Fruit fly (Drosophila melanogaster): ENCODE measurements around the gene CG6324.

The CG6324 gene

dm6 chrX:15449490-15450326, 26.2 kb upstream of the CG6324 start, which contains the start of the genes Scamp and Ahcy (continued):
- no peak for TF ChIP-seq Usf (GFP tag; optimal IDR thresholded peaks at IDR 0.05)
- no peak for TF ChIP-seq en (GFP tag; optimal IDR thresholded peaks at IDR 0.05)
- peak; percentile 22 for TF ChIP-seq CG13775 (GFP tag; optimal IDR thresholded peaks at IDR 0.05)
- peak; percentile 55 for TF ChIP-seq CG12659 (GFP tag; optimal IDR thresholded peaks at IDR 0.05)
- TF ChIP-seq tio (GFP tag; optimal IDR thresholded peaks at IDR 0.05): no peak
- peak; percentile 56 for TF ChIP-seq CG4617 (GFP tag; optimal IDR thresholded peaks at IDR 0.05; ENCODE audit: borderline replicate concordance)
- no peak for TF ChIP-seq tna (GFP tag; IDR thresholded peaks at IDR 0.05; ENCODE audit: partially characterized antibody)
- no peak for TF ChIP-seq ken (GFP tag; IDR thresholded peaks at IDR 0.05)
- TF ChIP-seq CG13624 (GFP tag; optimal IDR thresholded peaks at IDR 0.05): no peak
- no peak for TF ChIP-seq CG3726 (GFP tag; IDR thresholded peaks at IDR 0.05)
- TF ChIP-seq jigr1 (GFP tag; IDR thresholded peaks at IDR 0.05): no peak
- TF ChIP-seq bowl (GFP tag; IDR thresholded peaks at IDR 0.05): no peak
- no peak; the same call in 1 of the 2 replicates for TF ChIP-seq CG9932 (GFP tag; IDR thresholded peaks at IDR 0.05)
- no peak for TF ChIP-seq pum (GFP tag; optimal IDR thresholded peaks at IDR 0.05)
- no peak for TF ChIP-seq hth (optimal IDR thresholded peaks at IDR 0.05)
- TF ChIP-seq CG1832 (GFP tag; optimal IDR thresholded peaks at IDR 0.05): no peak
- TF ChIP-seq gcm (GFP tag; optimal IDR thresholded peaks at IDR 0.05): no peak
- no peak for TF ChIP-seq schlank (tag; optimal IDR thresholded peaks at IDR 0.05)
- peak; percentile 44; the same call in 1 of the 2 replicates for TF ChIP-seq inv (GFP tag; IDR thresholded peaks at IDR 0.05; ENCODE audit: partially characterized antibody)
- TF ChIP-seq fd102C (GFP tag; optimal IDR thresholded peaks at IDR 0.05): no peak
- peak; percentile 53; the same call in 2 of the 3 replicates for TF ChIP-seq CG14860 (GFP tag; IDR thresholded peaks at IDR 0.05; ENCODE audit: partially characterized antibody)
- TF ChIP-seq CG10366 (GFP tag; IDR thresholded peaks at IDR 0.05): no peak
- no peak for TF ChIP-seq ash1 (GFP tag; optimal IDR thresholded peaks at IDR 0.05)
- TF ChIP-seq sisA (GFP tag; IDR thresholded peaks at IDR 0.05): no peak
- no peak for TF ChIP-seq Dad (GFP tag; optimal IDR thresholded peaks at IDR 0.05)
- TF ChIP-seq crc (GFP tag; optimal IDR thresholded peaks at IDR 0.05): no peak
- TF ChIP-seq Bdp1 (GFP tag; optimal IDR thresholded peaks at IDR 0.05): no peak
- no peak for TF ChIP-seq Ada2b (GFP tag; IDR thresholded peaks at IDR 0.05)
- TF ChIP-seq sna (GFP tag; IDR thresholded peaks at IDR 0.05; ENCODE audit: partially characterized antibody): no peak; the same call in 1 of the 2 replicates
- TF ChIP-seq slp2 (GFP tag; optimal IDR thresholded peaks at IDR 0.05): no peak
- no peak for TF ChIP-seq sqz (GFP tag; optimal IDR thresholded peaks at IDR 0.05)
- peak; percentile 14; the same call in 1 of the 2 replicates for TF ChIP-seq ato (GFP tag; IDR thresholded peaks at IDR 0.05; ENCODE audit: partially characterized antibody)
- TF ChIP-seq dmrt99B (tag; optimal IDR thresholded peaks at IDR 0.05): no peak
- no peak for TF ChIP-seq CG6254 (GFP tag; optimal IDR thresholded peaks at IDR 0.05)
- TF ChIP-seq CG6175 (GFP tag; IDR thresholded peaks at IDR 0.05): no peak
- no peak for TF ChIP-seq klu (GFP tag; IDR thresholded peaks at IDR 0.05)
- no peak for TF ChIP-seq jumu (GFP tag; optimal IDR thresholded peaks at IDR 0.05)
- TF ChIP-seq Atf6 (GFP tag; IDR thresholded peaks at IDR 0.05): no peak
- TF ChIP-seq odd (GFP tag; optimal IDR thresholded peaks at IDR 0.05): no peak
- TF ChIP-seq chm (GFP tag; IDR thresholded peaks at IDR 0.05): no peak
- no peak for TF ChIP-seq corto (GFP tag; optimal IDR thresholded peaks at IDR 0.05)
- TF ChIP-seq hkb (optimal IDR thresholded peaks at IDR 0.05): no peak
- no peak for TF ChIP-seq hkb (GFP tag; IDR thresholded peaks at IDR 0.05)
- no peak for TF ChIP-seq HLH54F (GFP tag; optimal IDR thresholded peaks at IDR 0.05)
- TF ChIP-seq Sry-β (GFP tag; optimal IDR thresholded peaks at IDR 0.05): no peak
- TF ChIP-seq Nf-YA (GFP tag; IDR thresholded peaks at IDR 0.05): no peak
- no peak for TF ChIP-seq ATbp (GFP tag; optimal IDR thresholded peaks at IDR 0.05)
- TF ChIP-seq CG17359 (tag; optimal IDR thresholded peaks at IDR 0.05): no peak
- TF ChIP-seq pb (GFP tag; optimal IDR thresholded peaks at IDR 0.05): no peak
- TF ChIP-seq ara (GFP tag; IDR thresholded peaks at IDR 0.05): no peak
